Fruit fly (Drosophila melanogaster) whole organism, prepupa: ENCODE data around the gene Btk.

Experiments
- CG10631 ChIP-seq: fragments of 200-800 bp; sonication (Bioruptor generic); optimal IDR thresholded peaks from 2 replicates; lab custom pipeline; 2016; ENCODE audit warnings: missing biosample characterization, missing genetic modification characterization
- CG10669 ChIP-seq: fragments of 200-800 bp; sonication (Bioruptor generic); optimal IDR thresholded peaks from 3 replicates; lab custom pipeline; 2018; ENCODE audit warnings: missing biosample characterization, mild to moderate bottlenecking, missing genetic modification characterization, moderate library complexity
- CG11294 ChIP-seq: fragments of 200-800 bp; sonication (Bioruptor generic); IDR thresholded peaks from 2 replicates; pipeline ENCODE4 v1.3.6; 2022; ENCODE audit warnings: missing biosample characterization, missing genetic modification characterization
- CG11762 ChIP-seq: fragments of 200-800 bp; sonication (Bioruptor generic); optimal IDR thresholded peaks from 3 replicates; lab custom pipeline; 2016; ENCODE audit warnings: missing biosample characterization, missing genetic modification characterization; ENCODE audit not compliant: insufficient read depth
- CG11902 ChIP-seq: fragments of 200-800 bp; sonication (Bioruptor generic); optimal IDR thresholded peaks from 3 replicates; lab custom pipeline; 2016; ENCODE audit warnings: missing biosample characterization, missing genetic modification characterization
- CG15336 ChIP-seq: fragments of 200-800 bp; sonication (Bioruptor generic); IDR thresholded peaks from 2 replicates; pipeline ENCODE4 v1.3.6; 2022; ENCODE audit warnings: missing biosample characterization, missing genetic modification characterization
- CG16779 ChIP-seq: fragments of 200-800 bp; sonication (Bioruptor generic); optimal IDR thresholded peaks from 3 replicates; lab custom pipeline; 2017; ENCODE audit warnings: missing biosample characterization, mild to moderate bottlenecking, missing genetic modification characterization
- CG3032 ChIP-seq: fragments of 200-800 bp; optimal IDR thresholded peaks from 2 replicates; lab custom pipeline; 2019; ENCODE audit warnings: missing biosample characterization, mild to moderate bottlenecking, missing genetic modification characterization, moderate library complexity
- CG32006 ChIP-seq: fragments of 200-800 bp; sonication (Bioruptor generic); optimal IDR thresholded peaks from 3 replicates; lab custom pipeline; 2017; ENCODE audit warnings: missing biosample characterization, mild to moderate bottlenecking, missing genetic modification characterization
- CG3919 ChIP-seq: fragments of 200-800 bp; sonication (Bioruptor generic); optimal IDR thresholded peaks from 3 replicates; lab custom pipeline; 2016; ENCODE audit warnings: missing biosample characterization, missing genetic modification characterization
- CG4318 ChIP-seq: fragments of 200-800 bp; sonication (Bioruptor generic); optimal IDR thresholded peaks from 3 replicates; lab custom pipeline; 2017; ENCODE audit warnings: missing biosample characterization, mild to moderate bottlenecking, missing genetic modification characterization
- CG6276 ChIP-seq: fragments of 200-800 bp; sonication (Bioruptor generic); optimal IDR thresholded peaks from 2 replicates; lab custom pipeline; 2017; ENCODE audit warnings: missing biosample characterization, mild to moderate bottlenecking, missing genetic modification characterization
- CG6792 ChIP-seq: fragments of 200-800 bp; sonication (Bioruptor generic); optimal IDR thresholded peaks from 3 replicates; lab custom pipeline; 2016; ENCODE audit warnings: missing biosample characterization, missing genetic modification characterization
- CG6808 ChIP-seq: fragments of 200-800 bp; sonication (Bioruptor generic); optimal IDR thresholded peaks from 3 replicates; lab custom pipeline; 2017; ENCODE audit warnings: missing biosample characterization, missing genetic modification characterization, mild to moderate bottlenecking, moderate library complexity, missing genetic modification reagents
- CG7368 ChIP-seq: fragments of 200-800 bp; sonication (Bioruptor generic); optimal IDR thresholded peaks from 3 replicates; lab custom pipeline; 2016; ENCODE audit warnings: missing biosample characterization, missing genetic modification characterization
- CG8119 ChIP-seq: fragments of 200-800 bp; sonication (Bioruptor generic); IDR thresholded peaks from 3 replicates; pipeline ENCODE4 v1.3.6; 2022; ENCODE audit warnings: missing biosample characterization, missing genetic modification characterization
- CG9139 ChIP-seq: fragments of 200-800 bp; sonication (Bioruptor generic); optimal IDR thresholded peaks from 3 replicates; lab custom pipeline; 2017; ENCODE audit warnings: missing biosample characterization, mild to moderate bottlenecking, missing genetic modification characterization
- Eip75B ChIP-seq: fragments of 200-800 bp; sonication (Bioruptor generic); optimal IDR thresholded peaks from 3 replicates; lab custom pipeline; 2016; ENCODE audit warnings: missing biosample characterization, missing genetic modification characterization
- Eip78C ChIP-seq: fragments of 200-800 bp; sonication (Bioruptor generic); peaks from one replicate; lab custom pipeline; 2016; ENCODE audit warnings: missing biosample characterization, missing genetic modification characterization
- Ets21C ChIP-seq: fragments of 200-800 bp; sonication (Bioruptor generic); optimal IDR thresholded peaks from 3 replicates; lab custom pipeline; 2016; ENCODE audit warnings: missing biosample characterization, missing genetic modification characterization
- Hr39 ChIP-seq: fragments of 200-800 bp; sonication (Bioruptor generic); optimal IDR thresholded peaks from 2 replicates; lab custom pipeline; 2016; ENCODE audit warnings: missing biosample characterization, missing genetic modification characterization
- Hr4 ChIP-seq: fragments of 200-800 bp; sonication (Bioruptor generic); optimal IDR thresholded peaks from 3 replicates; lab custom pipeline; 2016; ENCODE audit warnings: missing biosample characterization, missing genetic modification characterization
- Lpt ChIP-seq: fragments of 200-800 bp; sonication (Bioruptor generic); optimal IDR thresholded peaks from 3 replicates; lab custom pipeline; 2016; ENCODE audit warnings: missing biosample characterization, missing genetic modification characterization
- OdsH ChIP-seq: fragments of 200-800 bp; sonication (Bioruptor generic); optimal IDR thresholded peaks from 3 replicates; lab custom pipeline; 2016; ENCODE audit warnings: missing biosample characterization, missing genetic modification characterization
- Smox ChIP-seq: fragments of 200-800 bp; sonication (Bioruptor generic); optimal IDR thresholded peaks from 3 replicates; lab custom pipeline; 2016; ENCODE audit warnings: missing biosample characterization, missing genetic modification characterization
- Sox15 ChIP-seq: fragments of 200-800 bp; sonication (Bioruptor generic); optimal IDR thresholded peaks from 3 replicates; lab custom pipeline; 2016; ENCODE audit warnings: missing biosample characterization, missing genetic modification characterization
- achi ChIP-seq: fragments of 200-800 bp; sonication (Bioruptor generic); optimal IDR thresholded peaks from 3 replicates; lab custom pipeline; 2016; ENCODE audit warnings: missing biosample characterization, missing genetic modification characterization
- acj6 ChIP-seq: fragments of 200-800 bp; sonication (Bioruptor generic); optimal IDR thresholded peaks from 3 replicates; lab custom pipeline; 2016; ENCODE audit warnings: missing biosample characterization, missing genetic modification characterization
- cyc ChIP-seq: fragments of 200-800 bp; sonication (Bioruptor generic); optimal IDR thresholded peaks from 3 replicates; lab custom pipeline; 2016; ENCODE audit warnings: missing biosample characterization, missing genetic modification characterization
- dac ChIP-seq: fragments of 200-800 bp; sonication (Bioruptor generic); optimal IDR thresholded peaks from 2 replicates; lab custom pipeline; 2017; ENCODE audit warnings: missing biosample characterization, mild to moderate bottlenecking, missing genetic modification characterization
- dsx ChIP-seq: fragments of 200-800 bp; optimal IDR thresholded peaks from 3 replicates; lab custom pipeline; 2019; ENCODE audit warnings: missing biosample characterization, mild to moderate bottlenecking, missing genetic modification characterization, moderate library complexity; ENCODE audit not compliant: poor library complexity, severe bottlenecking
- eg ChIP-seq: fragments of 200-800 bp; sonication (Bioruptor generic); IDR thresholded peaks from 3 replicates; pipeline ENCODE4 v1.3.6; 2022; ENCODE audit warnings: missing biosample characterization, missing genetic modification characterization
- esn ChIP-seq: fragments of 200-800 bp; sonication (Bioruptor generic); optimal IDR thresholded peaks from 2 replicates; lab custom pipeline; 2016; ENCODE audit warnings: missing biosample characterization, mild to moderate bottlenecking, missing genetic modification characterization, moderate library complexity
- lz ChIP-seq: fragments of 200-800 bp; sonication (Bioruptor generic); optimal IDR thresholded peaks from 3 replicates; lab custom pipeline; 2016; ENCODE audit warnings: missing biosample characterization, missing genetic modification characterization
- net ChIP-seq: fragments of 200-800 bp; sonication (Bioruptor generic); optimal IDR thresholded peaks from 3 replicates; lab custom pipeline; 2016; ENCODE audit warnings: missing biosample characterization, missing genetic modification characterization
- pdm3 ChIP-seq: fragments of 200-800 bp; sonication (Bioruptor generic); optimal IDR thresholded peaks from 3 replicates; lab custom pipeline; 2016; ENCODE audit warnings: missing biosample characterization, missing genetic modification characterization
- salr ChIP-seq, 2 experiments: fragments of 200-800 bp; sonication (Bioruptor generic); optimal IDR thresholded peaks; 3 replicates each; lab custom pipeline; 2016 to 2018; ENCODE audit warnings: missing biosample characterization in 2 of 2, missing genetic modification characterization in 2 of 2, mild to moderate bottlenecking in 1 of 2
- spab ChIP-seq: fragments of 200-800 bp; sonication (Bioruptor generic); optimal IDR thresholded peaks from 2 replicates; lab custom pipeline; 2017; ENCODE audit warnings: missing biosample characterization, mild to moderate bottlenecking, missing genetic modification characterization, missing genetic modification reagents
- ss ChIP-seq, 2 experiments: fragments of 200-800 bp; sonication (Bioruptor generic); optimal IDR thresholded peaks; 2 replicates in 1 of 2; 3 replicates in 1 of 2; lab custom pipeline; 2017 to 2018; ENCODE audit warnings: mild to moderate bottlenecking in 2 of 2, missing biosample characterization in 2 of 2, missing genetic modification characterization in 2 of 2, moderate library complexity in 1 of 2
- svp ChIP-seq: fragments of 200-800 bp; sonication (Bioruptor generic); peaks from one replicate; lab custom pipeline; 2016; ENCODE audit warnings: missing biosample characterization, missing genetic modification characterization
- topi ChIP-seq: fragments of 200-800 bp; sonication (Bioruptor generic); optimal IDR thresholded peaks from 3 replicates; lab custom pipeline; 2016; ENCODE audit warnings: missing biosample characterization, missing genetic modification characterization

Btk gene

DNA sequence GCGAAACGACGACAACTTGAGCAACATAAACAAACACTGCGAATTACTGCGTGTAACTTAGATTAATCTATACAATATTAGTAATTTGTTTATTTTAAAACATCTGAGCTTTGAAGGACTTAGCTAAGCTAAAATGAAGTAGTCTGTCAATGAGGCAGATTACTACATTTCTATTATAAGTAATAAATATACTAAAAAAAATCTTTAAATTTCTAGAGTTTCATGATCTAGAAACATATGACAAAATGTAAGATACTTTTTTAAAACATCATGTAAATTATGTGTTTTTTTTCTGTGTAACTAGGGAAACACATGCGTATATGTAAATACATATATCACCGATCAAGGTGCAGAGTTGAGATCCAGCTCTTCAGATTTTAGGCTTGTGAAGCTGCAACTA, 34.7 kb downstream of the Btk start (continued):
- TF ChIP-seq esn (GFP tag; lab: Kevin White, UChicago) (peak; percentile 60), Lpt (GFP tag; lab: Kevin White, UChicago) (peak; percentile 22), Ets21C (GFP tag; lab: Kevin White, UChicago) (no peak), svp (GFP tag; lab: Kevin White, UChicago) (peak; percentile 70), CG7368 (GFP tag; lab: Kevin White, UChicago) (peak; percentile 53), achi (GFP tag; lab: Kevin White, UChicago) (peak; percentile 80), CG3032 (tag; lab: Kevin White, UChicago) (peak; percentile 85), Smox (GFP tag; lab: Kevin White, UChicago) (peak; percentile 36), CG3919 (GFP tag; lab: Kevin White, UChicago) (peak; percentile 79), Eip75B (no peak), spab (GFP tag; lab: Kevin White, UChicago) (peak; percentile 74), lz (GFP tag; lab: Kevin White, UChicago) (peak; percentile 37), CG4318 (GFP tag; lab: Kevin White, UChicago) (peak; percentile 61), pdm3 (GFP tag; lab: Kevin White, UChicago) (peak; percentile 54), CG6792 (GFP tag; lab: Kevin White, UChicago) (peak; percentile 66), ss (GFP tag; optimal IDR thresholded peaks at IDR 0.05; lab: Kevin White, UChicago) (peak; percentile 78 to 87), CG8119 (GFP tag; lab: Robert Waterston, UW) (peak; percentile 92), salr (GFP tag; optimal IDR thresholded peaks at IDR 0.05; lab: Kevin White, UChicago) (peak in 1 of 2 experiments; percentile 67), cyc (GFP tag; lab: Kevin White, UChicago) (peak; percentile 5), dac (GFP tag; lab: Kevin White, UChicago) (peak; percentile 0), CG32006 (GFP tag; lab: Kevin White, UChicago) (peak; percentile 83), CG16779 (tag; lab: Kevin White, UChicago) (peak; percentile 20), Hr4 (GFP tag; lab: Kevin White, UChicago) (peak; percentile 54), Sox15 (peak; percentile 53), CG6276 (GFP tag; lab: Kevin White, UChicago) (peak; percentile 84), CG9139 (GFP tag; lab: Kevin White, UChicago) (peak; percentile 81), CG11762 (peak; percentile 76), CG11902 (GFP tag; lab: Kevin White, UChicago) (peak; percentile 40), Eip78C (GFP tag; lab: Kevin White, UChicago) (peak; percentile 93), CG10631 (GFP tag; lab: Kevin White, UChicago) (peak; percentile 81), dsx (GFP tag; lab: Kevin White, UChicago) (peak; percentile 82), topi (GFP tag; lab: Kevin White, UChicago) (peak; percentile 49), acj6 (GFP tag; lab: Kevin White, UChicago) (peak; percentile 49), CG15336 (GFP tag; lab: Robert Waterston, UW) (peak; percentile 90), CG6808 (GFP tag; lab: Kevin White, UChicago) (peak; percentile 83), Hr39 (no peak), net (GFP tag; lab: Kevin White, UChicago) (peak; percentile 83), eg (GFP tag; lab: Robert Waterston, UW) (peak; percentile 84), CG10669 (GFP tag; lab: Kevin White, UChicago) (peak; percentile 77), OdsH (GFP tag; lab: Kevin White, UChicago) (peak; percentile 83), CG11294 (GFP tag; lab: Robert Waterston, UW) (peak; percentile 62)
